Fruit fly (Drosophila melanogaster): Measurements from ENCODE around the gene CG43077.

DNA sequence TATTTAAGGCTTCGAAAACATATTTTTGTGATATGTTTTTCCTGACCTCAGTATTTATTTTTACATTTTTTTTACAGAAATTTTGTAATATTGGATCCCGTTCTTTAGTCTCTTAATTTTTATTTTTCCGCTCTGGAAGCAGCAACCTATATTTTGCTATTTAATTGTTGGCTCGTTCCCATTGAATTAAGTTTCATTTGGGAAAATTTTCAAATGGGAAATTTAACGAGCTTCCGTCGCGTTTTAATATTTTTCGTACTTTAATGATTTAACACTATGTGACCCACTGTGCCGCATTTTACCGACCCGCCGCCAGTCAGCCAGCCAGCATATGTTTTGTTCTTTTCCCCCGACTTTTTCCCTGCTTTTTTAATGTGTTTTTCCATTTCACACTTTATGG, 43.0 kb upstream of the CG43077 start:
- TF ChIP-seq OdsH (GFP tag; optimal IDR thresholded peaks at IDR 0.05) (peak; percentile 30), Hr39 (GFP tag; optimal IDR thresholded peaks at IDR 0.05) (peak; percentile 2), CG1621 (tag; optimal IDR thresholded peaks at IDR 0.05) (no peak), Sox15 (GFP tag; optimal IDR thresholded peaks at IDR 0.05) (no peak), Blimp-1 (GFP tag; optimal IDR thresholded peaks at IDR 0.05) (no peak), CG8119 (GFP tag; IDR thresholded peaks at IDR 0.05) (peak; percentile 44; the same call in 2 of the 3 replicates), CG15336 (GFP tag; IDR thresholded peaks at IDR 0.05) (peak; percentile 20; the same call in 1 of the 2 replicates), CG7368 (GFP tag; optimal IDR thresholded peaks at IDR 0.05) (no peak)

Measured in whole organism, prepupa.